Comparison of ENCODE assay signal across 5 fruit fly cellular contexts in the genomic region with DNA sequence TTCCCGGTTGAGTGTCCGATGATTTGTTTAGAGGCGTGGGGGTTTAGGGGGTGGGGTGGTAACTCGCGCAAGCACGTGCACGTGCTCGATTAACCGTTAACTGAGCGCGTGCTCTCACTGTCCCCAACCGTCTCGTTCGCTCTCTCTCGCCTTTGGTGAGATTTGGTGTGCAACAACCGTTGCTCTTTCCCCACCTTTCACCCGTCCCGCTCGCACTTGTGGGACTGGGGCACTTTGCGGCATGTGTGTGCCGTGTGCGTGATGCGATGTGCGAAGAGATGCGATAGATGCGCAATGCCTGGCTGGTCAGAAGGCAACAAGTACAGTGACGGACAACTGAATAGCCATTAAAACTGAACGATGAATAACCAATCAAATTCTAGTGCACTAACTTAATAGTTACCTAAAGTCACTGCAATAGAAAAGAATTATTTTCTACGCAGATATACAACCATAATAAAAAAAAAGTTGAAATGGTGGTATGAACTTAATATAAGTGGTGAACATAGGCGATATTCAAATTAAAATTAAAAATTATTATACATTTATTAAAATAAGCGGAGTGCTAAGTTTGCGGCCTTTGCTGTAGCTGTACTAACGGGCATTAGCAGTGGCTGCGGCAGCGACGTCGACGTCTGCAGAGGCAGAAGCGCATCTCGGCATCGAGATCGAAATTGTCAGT.
A peak's percentile ranks its signal among the peaks of the same experiment; 100 is the strongest.
TF ChIP-seq lines count a peak whose summit lies in the region.

No protein-coding gene starts in this region.

- TF ChIP-seq CTCF in whole organism, embryonic (GFP tag; optimal IDR thresholded peaks at IDR 0.05; lab: Kevin White, UChicago) = peak; percentile 40

TF ChIP-seq in whole organism, adult, 20 proteins besides CTCF, POLR2A, EP300 and RAD21 (continues in another document):
- TF ChIP-seq bab1 (GFP tag; optimal IDR thresholded peaks at IDR 0.05; lab: Kevin White, UChicago) = no peak
- no peak for TF ChIP-seq CG12768 (GFP tag; optimal IDR thresholded peaks at IDR 0.05; lab: Kevin White, UChicago)
- peak; percentile 21 for TF ChIP-seq toe (GFP tag; optimal IDR thresholded peaks at IDR 0.05; lab: Kevin White, UChicago)
- no peak for TF ChIP-seq Crg-1 (GFP tag; optimal IDR thresholded peaks at IDR 0.05; lab: Kevin White, UChicago)
- peak; percentile 45 for TF ChIP-seq CG7045 (GFP tag; optimal IDR thresholded peaks at IDR 0.05; lab: Kevin White, UChicago)
- TF ChIP-seq CG5204 (GFP tag; optimal IDR thresholded peaks at IDR 0.05; lab: Kevin White, UChicago) = peak; percentile 7
- TF ChIP-seq CG11617 (GFP tag; optimal IDR thresholded peaks at IDR 0.05; lab: Kevin White, UChicago) = peak; percentile 25
- no peak for TF ChIP-seq ovo (GFP tag; optimal IDR thresholded peaks at IDR 0.05; lab: Kevin White, UChicago)
- TF ChIP-seq Clk (GFP tag; optimal IDR thresholded peaks at IDR 0.05; lab: Kevin White, UChicago) = no peak
- peak; percentile 63 for TF ChIP-seq pad (GFP tag; optimal IDR thresholded peaks at IDR 0.05; lab: Kevin White, UChicago)
- peak; percentile 22 for TF ChIP-seq tj (GFP tag; optimal IDR thresholded peaks at IDR 0.05; lab: Kevin White, UChicago)
- TF ChIP-seq CG14711 (tag; optimal IDR thresholded peaks at IDR 0.05; lab: Kevin White, UChicago) = peak; percentile 53
- TF ChIP-seq CG1620 (GFP tag; optimal IDR thresholded peaks at IDR 0.05; lab: Kevin White, UChicago) = no peak
- peak; percentile 48 for TF ChIP-seq CG7101 (tag; optimal IDR thresholded peaks at IDR 0.05; lab: Kevin White, UChicago)
- TF ChIP-seq CG33017 (tag; optimal IDR thresholded peaks at IDR 0.05; lab: Kevin White, UChicago) = peak; percentile 42
- no peak for TF ChIP-seq cic (GFP tag; optimal IDR thresholded peaks at IDR 0.05; lab: Kevin White, UChicago)
- TF ChIP-seq Mnt (GFP tag; optimal IDR thresholded peaks at IDR 0.05; lab: Kevin White, UChicago) = no peak

TF ChIP-seq in whole organism, embryonic, 481 proteins besides CTCF, POLR2A, EP300 and RAD21 (continues in another document):
- peak; percentile 52 for TF ChIP-seq Max (GFP tag; optimal IDR thresholded peaks at IDR 0.05; lab: Kevin White, UChicago)
- TF ChIP-seq cad (GFP tag; optimal IDR thresholded peaks at IDR 0.05; lab: Kevin White, UChicago) = no peak
- TF ChIP-seq jing (GFP tag; optimal IDR thresholded peaks at IDR 0.05; lab: Kevin White, UChicago) = peak; percentile 60
- no peak for TF ChIP-seq HLH4C (GFP tag; IDR thresholded peaks at IDR 0.05; lab: Robert Waterston, UW; ENCODE audit: partially characterized antibody)
- peak; percentile 76 for TF ChIP-seq CG12942 (GFP tag; optimal IDR thresholded peaks at IDR 0.05; lab: Kevin White, UChicago)
- TF ChIP-seq CG3163 (GFP tag; optimal IDR thresholded peaks at IDR 0.05; lab: Kevin White, UChicago) = no peak
- TF ChIP-seq Pdp1 (GFP tag; optimal IDR thresholded peaks at IDR 0.05; lab: Kevin White, UChicago) = peak; percentile 52 to 60
- TF ChIP-seq Oaz (GFP tag; IDR thresholded peaks at IDR 0.05; lab: Robert Waterston, UW) = peak; percentile 62
- TF ChIP-seq MESR4 (GFP tag; optimal IDR thresholded peaks at IDR 0.05; lab: Kevin White, UChicago) = peak; percentile 1
- no peak for TF ChIP-seq CG4360 (GFP tag; IDR thresholded peaks at IDR 0.05; lab: Robert Waterston, UW)
- TF ChIP-seq Dip2 (GFP tag; IDR thresholded peaks at IDR 0.05; lab: Robert Waterston, UW) = no peak
- TF ChIP-seq gfzf (GFP tag; optimal IDR thresholded peaks at IDR 0.05; lab: Kevin White, UChicago) = no peak
- peak; percentile 97 for TF ChIP-seq CG31441 (GFP tag; IDR thresholded peaks at IDR 0.05; lab: Robert Waterston, UW)
- TF ChIP-seq D19B (GFP tag; optimal IDR thresholded peaks at IDR 0.05; lab: Kevin White, UChicago) = peak; percentile 42
- TF ChIP-seq CG6791 (GFP tag; IDR thresholded peaks at IDR 0.05; lab: Robert Waterston, UW; ENCODE audit: partially characterized antibody) = 0 out of 3 replicates have a peak, but pooled peaks have one; percentile 5
- TF ChIP-seq CG9876 (GFP tag; optimal IDR thresholded peaks at IDR 0.05; lab: Kevin White, UChicago) = no peak

TF ChIP-seq in whole organism, prepupa, 60 proteins besides CTCF, POLR2A, EP300 and RAD21 (continues in another document):
- TF ChIP-seq CG15336 (GFP tag; IDR thresholded peaks at IDR 0.05; lab: Robert Waterston, UW) (peak; percentile 95), vri (GFP tag; optimal IDR thresholded peaks at IDR 0.05; lab: Kevin White, UChicago) (peak; percentile 54), pdm3 (GFP tag; optimal IDR thresholded peaks at IDR 0.05; lab: Kevin White, UChicago) (peak; percentile 71), CG6854 (GFP tag; optimal IDR thresholded peaks at IDR 0.05; lab: Kevin White, UChicago) (peak; percentile 68), Sox102F (GFP tag; optimal IDR thresholded peaks at IDR 0.05; lab: Kevin White, UChicago) (peak; percentile 69), Gug (GFP tag; IDR thresholded peaks at IDR 0.05; lab: Robert Waterston, UW) (peak; percentile 79), eg (GFP tag; IDR thresholded peaks at IDR 0.05; lab: Robert Waterston, UW) (peak; percentile 90), CG1621 (tag; optimal IDR thresholded peaks at IDR 0.05; lab: Kevin White, UChicago) (peak; percentile 45), Ets21C (GFP tag; optimal IDR thresholded peaks at IDR 0.05; lab: Kevin White, UChicago) (peak; percentile 45), Lpt (GFP tag; optimal IDR thresholded peaks at IDR 0.05; lab: Kevin White, UChicago) (peak; percentile 87), CG8119 (GFP tag; IDR thresholded peaks at IDR 0.05; lab: Robert Waterston, UW) (peak; percentile 96), CG6163 (GFP tag; IDR thresholded peaks at IDR 0.05; lab: Robert Waterston, UW) (peak; percentile 81), CG32006 (GFP tag; optimal IDR thresholded peaks at IDR 0.05; lab: Kevin White, UChicago) (peak; percentile 97), dsx (GFP tag; optimal IDR thresholded peaks at IDR 0.05; lab: Kevin White, UChicago; ENCODE audit: poor library complexity, severe bottlenecking) (peak; percentile 78), CG34406 (GFP tag; optimal IDR thresholded peaks at IDR 0.05; lab: Kevin White, UChicago) (peak; percentile 72), esn (GFP tag; optimal IDR thresholded peaks at IDR 0.05; lab: Kevin White, UChicago) (peak; percentile 75), Eip75B (GFP tag; optimal IDR thresholded peaks at IDR 0.05; lab: Kevin White, UChicago) (peak; percentile 51)

TF ChIP-seq in whole organism, pupa, 21 proteins besides CTCF, POLR2A, EP300 and RAD21 (continues in another document):
- TF ChIP-seq CG32121 (GFP tag; IDR thresholded peaks at IDR 0.05; lab: Robert Waterston, UW) (peak; percentile 87), CG8159 (tag; optimal IDR thresholded peaks at IDR 0.05; lab: Kevin White, UChicago) (peak; percentile 78), EcR (GFP tag; optimal IDR thresholded peaks at IDR 0.05; lab: Kevin White, UChicago) (no peak), CG10348 (GFP tag; IDR thresholded peaks at IDR 0.05; lab: Robert Waterston, UW) (peak; percentile 68), CG15710 (tag; optimal IDR thresholded peaks at IDR 0.05; lab: Kevin White, UChicago) (peak; percentile 79), gl (tag; optimal IDR thresholded peaks at IDR 0.05; lab: Kevin White, UChicago) (peak; percentile 48), rn (GFP tag; IDR thresholded peaks at IDR 0.05; lab: Robert Waterston, UW) (peak; percentile 53), CG34367 (tag; optimal IDR thresholded peaks at IDR 0.05; lab: Kevin White, UChicago) (peak; percentile 64), CG14655 (GFP tag; optimal IDR thresholded peaks at IDR 0.05; lab: Kevin White, UChicago) (peak; percentile 97), D1 (tag; optimal IDR thresholded peaks at IDR 0.05; lab: Kevin White, UChicago) (peak; percentile 11), CG13204 (GFP tag; optimal IDR thresholded peaks at IDR 0.05; lab: Kevin White, UChicago) (peak; percentile 17), CG4496 (GFP tag; IDR thresholded peaks at IDR 0.05; lab: Robert Waterston, UW) (peak; percentile 90), CG8301 (tag; optimal IDR thresholded peaks at IDR 0.05; lab: Kevin White, UChicago) (peak; percentile 96), CG12605 (GFP tag; IDR thresholded peaks at IDR 0.05; lab: Robert Waterston, UW) (no peak; the same call in 1 of the 2 replicates), fd96Ca (GFP tag; IDR thresholded peaks at IDR 0.05; lab: Robert Waterston, UW) (peak; percentile 79), Ets98B (GFP tag; IDR thresholded peaks at IDR 0.05; lab: Robert Waterston, UW) (peak; percentile 83), CG17806 (tag; optimal IDR thresholded peaks at IDR 0.05; lab: Kevin White, UChicago) (peak; percentile 75), Snoo (tag; optimal IDR thresholded peaks at IDR 0.05; lab: Kevin White, UChicago) (peak; percentile 80), Pif1A (GFP tag; optimal IDR thresholded peaks at IDR 0.05; lab: Kevin White, UChicago) (peak; percentile 70)

TF ChIP-seq in whole organism, wandering third instar larva, 38 proteins besides CTCF, POLR2A, EP300 and RAD21 (continues in another document):
- TF ChIP-seq Jra (GFP tag; optimal IDR thresholded peaks at IDR 0.05; lab: Kevin White, UChicago) (no peak), Hr83 (GFP tag; optimal IDR thresholded peaks at IDR 0.05; lab: Kevin White, UChicago; ENCODE audit: poor library complexity, severe bottlenecking) (no peak), Rel (GFP tag; optimal IDR thresholded peaks at IDR 0.05; lab: Kevin White, UChicago) (peak; percentile 34), Rel (tag; optimal IDR thresholded peaks at IDR 0.05; lab: Kevin White, UChicago) (peak; percentile 18), HLH106 (tag; optimal IDR thresholded peaks at IDR 0.05; lab: Kevin White, UChicago) (peak; percentile 86), brk (GFP tag; optimal IDR thresholded peaks at IDR 0.05; lab: Kevin White, UChicago) (peak; percentile 29), sage (GFP tag; optimal IDR thresholded peaks at IDR 0.05; lab: Kevin White, UChicago) (peak; percentile 16), pan (optimal IDR thresholded peaks at IDR 0.05; lab: Kevin White, UChicago) (no peak), OdsH (GFP tag; optimal IDR thresholded peaks at IDR 0.05; lab: Kevin White, UChicago) (peak; percentile 65), fru (GFP tag; optimal IDR thresholded peaks at IDR 0.05; lab: Kevin White, UChicago) (peak; percentile 79), N (GFP tag; optimal IDR thresholded peaks at IDR 0.05; lab: Kevin White, UChicago) (no peak), CrebA (GFP tag; optimal IDR thresholded peaks at IDR 0.05; lab: Kevin White, UChicago; ENCODE audit: borderline replicate concordance) (no peak), psq (GFP tag; optimal IDR thresholded peaks at IDR 0.05; lab: Kevin White, UChicago) (peak; percentile 71), foxo (GFP tag; optimal IDR thresholded peaks at IDR 0.05; lab: Kevin White, UChicago) (peak in 1 of 2 experiments; percentile 83), tai (GFP tag; optimal IDR thresholded peaks at IDR 0.05; lab: Kevin White, UChicago) (peak; percentile 30), Vsx2 (GFP tag; optimal IDR thresholded peaks at IDR 0.05; lab: Kevin White, UChicago; ENCODE audit: partially characterized antibody) (no peak), jim (GFP tag; optimal IDR thresholded peaks at IDR 0.05; lab: Kevin White, UChicago) (no peak), br (GFP tag; optimal IDR thresholded peaks at IDR 0.05; lab: Kevin White, UChicago) (peak; percentile 37), dl (GFP tag; optimal IDR thresholded peaks at IDR 0.05; lab: Kevin White, UChicago; ENCODE audit: insufficient read depth in 1 of 2, partially characterized antibody in 2 of 2) (no peak), CG32264 (GFP tag; optimal IDR thresholded peaks at IDR 0.05; lab: Kevin White, UChicago) (no peak)
